Worm (Caenorhabditis elegans): Measurements from ENCODE around the gene C05C8.7.

C05C8.7 gene

DNA sequence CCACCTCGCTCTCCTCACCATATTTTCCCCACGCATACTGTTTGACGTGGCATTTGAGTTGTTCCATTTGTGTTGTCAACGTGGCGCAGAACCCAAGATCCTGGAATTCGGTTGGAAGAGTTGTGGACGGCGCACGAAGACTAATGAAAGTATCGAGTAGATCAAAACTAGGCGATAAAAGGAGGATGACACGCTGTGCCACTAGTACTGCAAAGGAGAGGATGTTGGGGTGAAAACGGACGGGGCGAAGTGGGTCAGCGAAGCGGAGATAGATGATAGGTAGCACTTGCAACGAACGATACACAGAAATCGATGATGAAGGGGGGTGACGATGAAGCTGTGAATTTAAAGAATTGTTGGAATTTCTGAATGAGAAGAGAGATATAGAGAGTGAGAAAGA is at the start of gene C05C8.7:
Gene C05C8.7 (minus strand): TSS at position 100 of the 400 bp plus-strand sequence.
- TF ChIP-seq zim-3 (tag; optimal IDR thresholded peaks at IDR 0.05) (no peak), ztf-26 (tag; optimal IDR thresholded peaks at IDR 0.05) (no peak), pha-4 (tag; optimal IDR thresholded peaks at IDR 0.05) (no peak), lin-26 (GFP tag; IDR thresholded peaks at IDR 0.05) (no peak), sptf-2 (GFP tag; optimal IDR thresholded peaks at IDR 0.05) (no peak), nfya-1 (tag; optimal IDR thresholded peaks at IDR 0.05; ENCODE audit: borderline replicate concordance, insufficient read depth) (no peak), lin-54 (GFP tag; optimal IDR thresholded peaks at IDR 0.05) (no peak), K11D2.4 (GFP tag; IDR thresholded peaks at IDR 0.05) (no peak), ceh-27 (GFP tag; optimal IDR thresholded peaks at IDR 0.05) (no peak)

DNA sequence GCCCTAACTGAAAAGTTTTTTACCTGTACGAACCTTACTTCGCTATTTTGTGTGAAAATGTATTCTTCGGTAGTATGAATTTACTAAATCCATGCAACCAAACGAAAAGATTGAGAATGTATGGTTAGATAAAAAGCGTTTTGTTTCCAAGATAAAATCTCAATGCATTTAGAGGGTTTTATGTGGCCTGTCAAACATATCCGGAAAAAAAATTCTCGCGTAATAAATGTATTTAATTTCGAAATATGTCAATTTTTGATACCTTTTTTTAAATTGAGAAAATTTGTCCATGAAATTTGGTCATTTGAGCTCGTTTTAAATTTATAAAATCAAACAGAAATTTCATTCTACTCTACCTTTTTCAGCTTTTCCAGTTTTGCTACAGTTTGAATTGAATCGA is 48.4 kb upstream of the C05C8.7 start, which contains the start of gene F07G11.4:
Gene F07G11.4 (minus strand): TSS at position 101 of the 400 bp plus-strand sequence.
- TF ChIP-seq zfh-2 (GFP tag; conservative IDR thresholded peaks at IDR 0.05): no peak
- no peak for TF ChIP-seq tlf-1 (GFP tag; optimal IDR thresholded peaks at IDR 0.05)
- no peak for TF ChIP-seq dox-1 (GFP tag; IDR thresholded peaks at IDR 0.05)
- no peak for TF ChIP-seq nhr-27 (tag; optimal IDR thresholded peaks at IDR 0.05)
- TF ChIP-seq him-1 (tag; optimal IDR thresholded peaks at IDR 0.05): no peak
- TF ChIP-seq aptf-3 (GFP tag; IDR thresholded peaks at IDR 0.05): no peak
- TF ChIP-seq lsl-1 (GFP tag; optimal IDR thresholded peaks at IDR 0.05): no peak
- no peak for TF ChIP-seq madf-3 (GFP tag; IDR thresholded peaks at IDR 0.05)
- TF ChIP-seq sptf-2 (GFP tag; optimal IDR thresholded peaks at IDR 0.05): no peak
- no peak for TF ChIP-seq repo-1 (tag; optimal IDR thresholded peaks at IDR 0.05)
- no peak for TF ChIP-seq hmg-20 (GFP tag; IDR thresholded peaks at IDR 0.05)
- no peak for TF ChIP-seq dpff-1 (tag; optimal IDR thresholded peaks at IDR 0.05)
- TF ChIP-seq Y53F4B.3 (GFP tag; IDR thresholded peaks at IDR 0.05): no peak
- no peak for TF ChIP-seq lag-1 (GFP tag; IDR thresholded peaks at IDR 0.05)
- TF ChIP-seq F49E8.2 (tag; optimal IDR thresholded peaks at IDR 0.05; ENCODE audit: insufficient read depth): no peak

DNA sequence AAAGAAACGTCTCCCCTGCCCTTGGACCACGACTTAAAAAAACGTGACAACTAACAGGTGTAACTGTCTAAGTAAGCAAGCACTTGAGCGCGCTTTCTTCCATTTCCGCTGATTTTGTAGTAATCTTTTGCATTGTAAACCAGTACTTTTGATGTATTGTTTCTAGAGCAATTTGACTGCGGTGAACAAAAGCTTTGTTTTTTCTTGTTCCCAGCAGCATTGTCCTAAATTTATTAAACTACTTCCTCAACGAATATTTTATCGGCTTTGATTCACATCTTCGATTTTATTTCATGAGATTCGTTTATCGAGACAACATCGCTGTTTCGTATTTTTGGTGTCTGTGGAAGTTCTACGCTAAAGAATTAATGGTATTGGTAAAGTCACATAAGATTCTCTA is 41.8 kb upstream of the C05C8.7 start, which contains the start of gene C13A2.1:
Gene C13A2.1 (plus strand): TSS at position 301 of the 400 bp plus-strand sequence.
- TF ChIP-seq ztf-3 (GFP tag; optimal IDR thresholded peaks at IDR 0.05) (no peak), lag-1 (GFP tag; IDR thresholded peaks at IDR 0.05) (no peak), K12H6.12 (tag; optimal IDR thresholded peaks at IDR 0.05) (no peak), lin-40 (tag; optimal IDR thresholded peaks at IDR 0.05) (no peak), tbx-9 (tag; optimal IDR thresholded peaks at IDR 0.05; ENCODE audit: borderline replicate concordance) (no peak), dpff-1 (tag; optimal IDR thresholded peaks at IDR 0.05) (no peak), unc-62 (GFP tag; optimal IDR thresholded peaks at IDR 0.05) (no peak), nfyb-1 (GFP tag; IDR thresholded peaks at IDR 0.05) (no peak)

DNA sequence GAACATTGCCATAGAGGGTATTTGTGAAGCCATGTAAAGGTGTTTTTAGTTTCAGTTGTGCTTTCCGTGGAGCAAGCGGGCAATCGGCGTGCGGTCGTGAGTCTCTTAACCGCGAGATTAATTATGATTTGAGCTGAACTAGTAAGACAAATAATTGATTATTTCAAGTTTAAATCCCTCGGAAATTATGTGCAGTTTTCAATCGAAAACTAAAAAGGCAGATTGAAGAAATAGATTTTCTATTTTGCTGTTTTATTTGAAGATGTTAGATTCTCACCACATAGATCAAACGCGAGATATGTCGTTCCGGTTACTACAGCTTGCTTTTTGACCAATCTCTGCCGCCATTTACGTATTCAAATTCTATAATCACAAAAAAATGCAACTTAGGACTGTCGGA is 35.2 kb upstream of the C05C8.7 start, which contains the start of gene C13A2.3:
Gene C13A2.3 (plus strand): TSS at position 301 of the 400 bp plus-strand sequence.
- TF ChIP-seq hsf-1 (GFP tag; IDR thresholded peaks at IDR 0.05) (no peak), C17E4.6 (GFP tag; IDR thresholded peaks at IDR 0.05) (no peak), rpc-1 (optimal IDR thresholded peaks at IDR 0.05) (no peak), rpc-1 (tag; optimal IDR thresholded peaks at IDR 0.05) (no peak), madf-3 (GFP tag; IDR thresholded peaks at IDR 0.05) (no peak), F33H1.4 (GFP tag; IDR thresholded peaks at IDR 0.05) (no peak), mcd-1 (GFP tag; IDR thresholded peaks at IDR 0.05) (no peak), tbx-9 (tag; optimal IDR thresholded peaks at IDR 0.05; ENCODE audit: borderline replicate concordance) (no peak)
